Worm (Caenorhabditis elegans): ENCODE results near the gene irld-55.

Gene irld-55

ce11 chrIV:14013692-14014091 lies 6.3 kb upstream of the irld-55 start:
- TF ChIP-seq ceh-82 (tag; optimal IDR thresholded peaks at IDR 0.05) (no peak), mdl-1 (tag; optimal IDR thresholded peaks at IDR 0.05) (no peak), tbx-2 (tag; optimal IDR thresholded peaks at IDR 0.05) (peak; percentile 24), nhr-237 (tag; optimal IDR thresholded peaks at IDR 0.05) (no peak), fkh-10 (GFP tag; optimal IDR thresholded peaks at IDR 0.05) (no peak), elt-1 (tag; optimal IDR thresholded peaks at IDR 0.05) (no peak), ama-1 (optimal IDR thresholded peaks at IDR 0.05) (no peak), mml-1 (tag; optimal IDR thresholded peaks at IDR 0.05) (no peak), lin-39 (tag; optimal IDR thresholded peaks at IDR 0.05) (peak; percentile 48), hmg-11 (tag; optimal IDR thresholded peaks at IDR 0.05) (peak; percentile 74), pqm-1 (tag; optimal IDR thresholded peaks at IDR 0.05) (peak; percentile 16), nhr-43 (tag; optimal IDR thresholded peaks at IDR 0.05; ENCODE audit: poor library complexity, severe bottlenecking) (peak; percentile 53), nhr-76 (tag; optimal IDR thresholded peaks at IDR 0.05) (no peak), sea-2 (GFP tag; optimal IDR thresholded peaks at IDR 0.05) (no peak), egl-27 (tag; optimal IDR thresholded peaks at IDR 0.05) (no peak), daf-12 (tag; optimal IDR thresholded peaks at IDR 0.05) (no peak), snpc-4 (tag; optimal IDR thresholded peaks at IDR 0.05) (peak; percentile 98), nhr-28 (tag; optimal IDR thresholded peaks at IDR 0.05) (no peak), nfya-1 (tag; optimal IDR thresholded peaks at IDR 0.05; ENCODE audit: insufficient read depth) (peak; percentile 63), zag-1 (tag; optimal IDR thresholded peaks at IDR 0.05) (no peak), ztf-4 (tag; optimal IDR thresholded peaks at IDR 0.05) (no peak)

- TF ChIP-seq jun-1 (tag; optimal IDR thresholded peaks at IDR 0.05) (no peak), nhr-76 (tag; optimal IDR thresholded peaks at IDR 0.05) (no peak), nhr-25 (tag; optimal IDR thresholded peaks at IDR 0.05) (no peak), nfya-1 (tag; optimal IDR thresholded peaks at IDR 0.05; ENCODE audit: insufficient read depth) (no peak), skn-1 (tag; optimal IDR thresholded peaks at IDR 0.05) (no peak), elt-3 (tag; optimal IDR thresholded peaks at IDR 0.05) (no peak), nhr-67 (tag; optimal IDR thresholded peaks at IDR 0.05) (no peak), nhr-28 (tag; optimal IDR thresholded peaks at IDR 0.05) (no peak), ceh-28 (tag; optimal IDR thresholded peaks at IDR 0.05) (no peak), unc-62 (GFP tag; optimal IDR thresholded peaks at IDR 0.05) (no peak), elt-2 (tag; optimal IDR thresholded peaks at IDR 0.05) (no peak), tbx-2 (tag; optimal IDR thresholded peaks at IDR 0.05) (no peak), ceh-9 (tag; optimal IDR thresholded peaks at IDR 0.05) (no peak), ceh-16 (tag; optimal IDR thresholded peaks at IDR 0.05) (no peak), fos-1 (tag; optimal IDR thresholded peaks at IDR 0.05) (no peak), egl-27 (tag; optimal IDR thresholded peaks at IDR 0.05) (no peak)
These were observed 4.2 kb upstream of the irld-55 start, which contains the start of gene srw-63 for ce11 chrIV:14015844-14016243. Gene srw-63, minus strand, starts transcription at chrIV:14015944.

ce11 chrIV:14032620-14033501 lies 12.9 kb downstream of the irld-55 start:
- TF ChIP-seq egl-5 (tag; optimal IDR thresholded peaks at IDR 0.05) (peak; percentile 17), lin-39 (tag; optimal IDR thresholded peaks at IDR 0.05) (peak; percentile 72), eor-1 (tag; optimal IDR thresholded peaks at IDR 0.05) (peak in 1 of 2 experiments; percentile 70), skn-1 (tag; optimal IDR thresholded peaks at IDR 0.05) (peak; percentile 74), nhr-25 (tag; optimal IDR thresholded peaks at IDR 0.05) (peak; percentile 62), nfya-1 (tag; optimal IDR thresholded peaks at IDR 0.05; ENCODE audit: insufficient read depth) (peak; percentile 74), R02D3.7 (tag; optimal IDR thresholded peaks at IDR 0.05) (peak; percentile 49), daf-12 (tag; optimal IDR thresholded peaks at IDR 0.05) (peak; percentile 63), ZK546.5 (tag; optimal IDR thresholded peaks at IDR 0.05) (peak; percentile 22), nhr-76 (tag; optimal IDR thresholded peaks at IDR 0.05) (no peak), fkh-2 (tag; optimal IDR thresholded peaks at IDR 0.05) (peak; percentile 45), zag-1 (tag; optimal IDR thresholded peaks at IDR 0.05) (peak; percentile 28), ceh-82 (tag; optimal IDR thresholded peaks at IDR 0.05) (peak; percentile 11), ceh-28 (tag; optimal IDR thresholded peaks at IDR 0.05) (peak; percentile 35), pha-4 (tag; optimal IDR thresholded peaks at IDR 0.05) (no peak), nhr-43 (tag; optimal IDR thresholded peaks at IDR 0.05; ENCODE audit: poor library complexity, severe bottlenecking) (peak; percentile 88), nhr-77 (tag; optimal IDR thresholded peaks at IDR 0.05) (no peak), ceh-9 (tag; optimal IDR thresholded peaks at IDR 0.05) (peak; percentile 58), nhr-237 (tag; optimal IDR thresholded peaks at IDR 0.05) (no peak), fkh-10 (GFP tag; optimal IDR thresholded peaks at IDR 0.05) (peak; percentile 43), snpc-4 (tag; optimal IDR thresholded peaks at IDR 0.05) (peak; percentile 48), ama-1 (optimal IDR thresholded peaks at IDR 0.05) (no peak), lsy-12 (tag; optimal IDR thresholded peaks at IDR 0.05) (peak; percentile 58), fos-1 (tag; optimal IDR thresholded peaks at IDR 0.05) (peak; percentile 29), egl-27 (tag; optimal IDR thresholded peaks at IDR 0.05) (no peak), mdl-1 (tag; optimal IDR thresholded peaks at IDR 0.05) (peak; percentile 62), hmg-11 (tag; optimal IDR thresholded peaks at IDR 0.05) (peak; percentile 43), nhr-28 (tag; optimal IDR thresholded peaks at IDR 0.05) (peak; percentile 64), elt-2 (tag; optimal IDR thresholded peaks at IDR 0.05) (no peak), elt-3 (tag; optimal IDR thresholded peaks at IDR 0.05) (no peak), tbx-2 (tag; optimal IDR thresholded peaks at IDR 0.05) (peak; percentile 86), lin-15B (tag; optimal IDR thresholded peaks at IDR 0.05) (peak; percentile 88), nhr-12 (tag; optimal IDR thresholded peaks at IDR 0.05) (no peak), pqm-1 (tag; optimal IDR thresholded peaks at IDR 0.05) (peak; percentile 32), unc-62 (GFP tag; optimal IDR thresholded peaks at IDR 0.05) (peak; percentile 63), unc-39 (tag; optimal IDR thresholded peaks at IDR 0.05) (peak; percentile 2), ceh-16 (tag; optimal IDR thresholded peaks at IDR 0.05) (peak; percentile 36)
